Fruit fly (Drosophila melanogaster) whole organism, embryonic: ENCODE results near the gene CG13920.
A peak's percentile ranks its signal among the peaks of the same experiment; 100 is the strongest.

Experiments
- CG10543 ChIP-seq: fragments of 200-800 bp; sonication (Bioruptor generic); optimal IDR thresholded peaks from 3 replicates; lab custom pipeline; 2017; ENCODE audit warnings: missing biosample characterization, mild to moderate bottlenecking, missing genetic modification characterization, moderate library complexity
- CG11504 ChIP-seq: fragments of 200-800 bp; sonication (Bioruptor generic); optimal IDR thresholded peaks from 3 replicates; lab custom pipeline; 2019; ENCODE audit warnings: missing biosample characterization, mild to moderate bottlenecking, missing genetic modification characterization, moderate library complexity
- CG11560 ChIP-seq: fragments of 200-800 bp; sonication (Bioruptor generic); IDR thresholded peaks from 3 replicates; pipeline ENCODE4 v1.3.6; 2022; ENCODE audit warnings: missing biosample characterization, missing genetic modification characterization
- CG12104 ChIP-seq: fragments of 200-800 bp; sonication (Bioruptor generic); optimal IDR thresholded peaks from 3 replicates; lab custom pipeline; 2016; ENCODE audit warnings: missing biosample characterization, missing genetic modification characterization
- CG12769 ChIP-seq: fragments of 200-800 bp; sonication (Bioruptor generic); optimal IDR thresholded peaks from 2 replicates; lab custom pipeline; 2019; ENCODE audit warnings: missing biosample characterization, mild to moderate bottlenecking, missing genetic modification characterization, moderate library complexity
- CG13287 ChIP-seq: fragments of 200-800 bp; sonication (Bioruptor generic); IDR thresholded peaks from 2 replicates; pipeline ENCODE4 v1.3.6; 2022; ENCODE audit warnings: missing biosample characterization, missing genetic modification characterization; ENCODE audit not compliant: partially characterized antibody
- CG1603 ChIP-seq: fragments of 200-800 bp; sonication (Bioruptor generic); optimal IDR thresholded peaks from 2 replicates; lab custom pipeline; 2019; ENCODE audit warnings: missing biosample characterization, mild to moderate bottlenecking, missing genetic modification characterization, moderate library complexity
- CG16815 ChIP-seq: fragments of 200-800 bp; sonication (Bioruptor generic); optimal IDR thresholded peaks from 3 replicates; lab custom pipeline; 2017; ENCODE audit warnings: missing biosample characterization, mild to moderate bottlenecking, missing genetic modification characterization
- CG17361 ChIP-seq: fragments of 200-800 bp; sonication (Bioruptor generic); IDR thresholded peaks from 3 replicates; pipeline ENCODE4 v1.3.6; 2022; ENCODE audit warnings: missing biosample characterization, missing genetic modification characterization
- CG17612 ChIP-seq: fragments of 200-800 bp; sonication (Bioruptor generic); IDR thresholded peaks from 2 replicates; pipeline ENCODE4 v1.3.6; 2022; ENCODE audit warnings: missing biosample characterization, missing genetic modification characterization
- CG17802 ChIP-seq: fragments of 200-800 bp; sonication (Bioruptor generic); optimal IDR thresholded peaks from 2 replicates; lab custom pipeline; 2018; ENCODE audit warnings: missing biosample characterization, mild to moderate bottlenecking, missing genetic modification characterization, moderate library complexity
- CG3407 ChIP-seq: fragments of 200-800 bp; sonication (Bioruptor generic); optimal IDR thresholded peaks from 2 replicates; lab custom pipeline; 2018; ENCODE audit warnings: missing biosample characterization, mild to moderate bottlenecking, missing genetic modification characterization
- CG43689 ChIP-seq: fragments of 200-800 bp; sonication (Bioruptor generic); IDR thresholded peaks from 2 replicates; pipeline ENCODE4 v1.3.6; 2022; ENCODE audit warnings: missing biosample characterization, missing genetic modification characterization
- CG6272 ChIP-seq: fragments of 200-800 bp; sonication (Bioruptor generic); IDR thresholded peaks from 2 replicates; pipeline ENCODE4 v1.3.6; 2022; ENCODE audit warnings: missing biosample characterization, missing genetic modification characterization
- CG6654 ChIP-seq: fragments of 200-800 bp; sonication (Bioruptor generic); optimal IDR thresholded peaks from 2 replicates; lab custom pipeline; 2017; ENCODE audit warnings: missing biosample characterization, mild to moderate bottlenecking, missing genetic modification characterization
- CG6689 ChIP-seq: fragments of 200-800 bp; sonication (Bioruptor generic); IDR thresholded peaks from 2 replicates; pipeline ENCODE4 v1.3.6; 2022; ENCODE audit warnings: missing biosample characterization, missing genetic modification characterization
- CG8359 ChIP-seq: fragments of 200-800 bp; sonication (Bioruptor generic); optimal IDR thresholded peaks from 2 replicates; lab custom pipeline; 2017; ENCODE audit warnings: missing biosample characterization, mild to moderate bottlenecking, missing genetic modification characterization, borderline replicate concordance
- Camta ChIP-seq: fragments of 200-800 bp; sonication (Bioruptor generic); optimal IDR thresholded peaks from 2 replicates; lab custom pipeline; 2016; ENCODE audit warnings: missing biosample characterization, missing genetic modification characterization
- D19B ChIP-seq: fragments of 200-800 bp; sonication (Bioruptor generic); optimal IDR thresholded peaks from 2 replicates; lab custom pipeline; 2017; ENCODE audit warnings: missing biosample characterization, mild to moderate bottlenecking, missing genetic modification characterization
- Dek ChIP-seq: fragments of 200-800 bp; sonication (Bioruptor generic); optimal IDR thresholded peaks from 3 replicates; lab custom pipeline; 2019; ENCODE audit warnings: missing biosample characterization, mild to moderate bottlenecking, missing genetic modification characterization, moderate library complexity
- Dp ChIP-seq: fragments of 200-800 bp; sonication (Bioruptor generic); optimal IDR thresholded peaks from 2 replicates; lab custom pipeline; 2018; ENCODE audit warnings: missing biosample characterization, mild to moderate bottlenecking, missing genetic modification characterization, moderate library complexity
- Lhr ChIP-seq: fragments of 200-800 bp; sonication (Bioruptor generic); optimal IDR thresholded peaks from 3 replicates; lab custom pipeline; 2017; ENCODE audit warnings: mild to moderate bottlenecking, missing biosample characterization, missing genetic modification reagents, missing genetic modification characterization
- Mrtf ChIP-seq: fragments of 200-800 bp; sonication (Bioruptor generic); IDR thresholded peaks from 3 replicates; pipeline ENCODE4 v1.3.6; 2022; ENCODE audit warnings: missing biosample characterization, missing genetic modification characterization
- NFAT ChIP-seq: fragments of 200-800 bp; sonication (Bioruptor generic); IDR thresholded peaks from 2 replicates; pipeline ENCODE4 v1.3.6; 2022; ENCODE audit warnings: missing biosample characterization, missing genetic modification characterization
- Nf-YA ChIP-seq: fragments of 200-800 bp; sonication (Bioruptor generic); IDR thresholded peaks from 2 replicates; pipeline ENCODE4 v1.3.6; 2022; ENCODE audit warnings: missing biosample characterization, missing genetic modification characterization
- Nf-YC ChIP-seq: fragments of 200-800 bp; optimal IDR thresholded peaks from 3 replicates; lab custom pipeline; 2019; ENCODE audit warnings: missing biosample characterization, mild to moderate bottlenecking, missing genetic modification characterization, moderate library complexity
- Pdp1 ChIP-seq, 2 experiments: fragments of 200-800 bp; sonication (Bioruptor generic); optimal IDR thresholded peaks; 3 replicates each; lab custom pipeline; 2016; ENCODE audit warnings: missing biosample characterization in 2 of 2, missing genetic modification characterization in 2 of 2, mild to moderate bottlenecking in 1 of 2, moderate library complexity in 1 of 2
- Side ChIP-seq: fragments of 200-800 bp; sonication (Bioruptor generic); optimal IDR thresholded peaks from 2 replicates; lab custom pipeline; 2016; ENCODE audit warnings: missing biosample characterization, missing genetic modification characterization
- Trl ChIP-seq, 3 experiments: fragments of >200 bp in 2 of 3; fragments of 200-800 bp in 1 of 3; sonication (Bioruptor generic) in 1 of 3; optimal IDR thresholded peaks; 2 replicates in 1 of 3; 3 replicates in 2 of 3; lab custom pipeline; 2016 to 2017; ENCODE audit warnings: missing biosample characterization in 1 of 3, missing genetic modification characterization in 1 of 3
- ash1 ChIP-seq: fragments of 200-800 bp; sonication (Bioruptor generic); optimal IDR thresholded peaks from 2 replicates; lab custom pipeline; 2018; ENCODE audit warnings: missing biosample characterization, mild to moderate bottlenecking, missing genetic modification characterization
- br ChIP-seq: fragments of >200 bp; optimal IDR thresholded peaks from 2 replicates; lab custom pipeline; 2017
- caup ChIP-seq: fragments of 200-800 bp; sonication (Bioruptor generic); optimal IDR thresholded peaks from 3 replicates; lab custom pipeline; 2017; ENCODE audit warnings: missing biosample characterization, mild to moderate bottlenecking, missing genetic modification characterization, moderate library complexity; ENCODE audit not compliant: severe bottlenecking
- dan ChIP-seq: fragments of 200-800 bp; sonication (Bioruptor generic); IDR thresholded peaks from 2 replicates; pipeline ENCODE4 v1.3.6; 2022; ENCODE audit warnings: missing biosample characterization, missing genetic modification characterization
- dysf ChIP-seq: fragments of 200-800 bp; sonication (Bioruptor generic); IDR thresholded peaks from 3 replicates; pipeline ENCODE4 v1.3.6; 2022; ENCODE audit warnings: missing biosample characterization, missing genetic modification characterization
- fd3F ChIP-seq: fragments of 200-800 bp; sonication (Bioruptor generic); optimal IDR thresholded peaks from 2 replicates; lab custom pipeline; 2018; ENCODE audit warnings: missing biosample characterization, mild to moderate bottlenecking, missing genetic modification characterization, moderate library complexity
- fu2 ChIP-seq: fragments of 200-800 bp; sonication (Bioruptor generic); optimal IDR thresholded peaks from 2 replicates; lab custom pipeline; 2016; ENCODE audit warnings: missing biosample characterization, missing genetic modification characterization
- gce ChIP-seq: fragments of 200-800 bp; sonication (Bioruptor generic); IDR thresholded peaks from 3 replicates; pipeline ENCODE4 v1.3.6; 2022; ENCODE audit warnings: missing biosample characterization, missing genetic modification characterization
- knrl ChIP-seq: fragments of 200-800 bp; sonication (Bioruptor generic); IDR thresholded peaks from 3 replicates; pipeline ENCODE4 v1.3.6; 2022; ENCODE audit warnings: missing biosample characterization, missing genetic modification characterization; ENCODE audit not compliant: partially characterized antibody
- pfk ChIP-seq: fragments of 200-800 bp; sonication (Bioruptor generic); optimal IDR thresholded peaks from 2 replicates; lab custom pipeline; 2018; ENCODE audit warnings: missing biosample characterization, mild to moderate bottlenecking, missing genetic modification characterization, moderate library complexity
- ranshi ChIP-seq: fragments of 200-800 bp; sonication (Bioruptor generic); IDR thresholded peaks from 2 replicates; pipeline ENCODE4 v1.3.6; 2022; ENCODE audit warnings: missing biosample characterization, missing genetic modification characterization
- seq ChIP-seq: fragments of 200-800 bp; sonication (Bioruptor generic); IDR thresholded peaks from 2 replicates; pipeline ENCODE4 v1.3.6; 2022; ENCODE audit warnings: missing biosample characterization, missing genetic modification characterization
- sug ChIP-seq: fragments of 200-800 bp; optimal IDR thresholded peaks from 2 replicates; lab custom pipeline; 2019; ENCODE audit warnings: missing biosample characterization, mild to moderate bottlenecking, missing genetic modification characterization, moderate library complexity
- tll ChIP-seq, 2 experiments: fragments of 200-800 bp in 1 of 2; fragments of >200 bp in 1 of 2; sonication (Bioruptor generic) in 1 of 2; optimal IDR thresholded peaks; 2 replicates each; lab custom pipeline; 2017 to 2019; ENCODE audit warnings: missing biosample characterization in 2 of 2, missing genetic modification characterization in 2 of 2, mild to moderate bottlenecking in 1 of 2, moderate library complexity in 1 of 2
- toy ChIP-seq: fragments of 200-800 bp; sonication (Bioruptor generic); IDR thresholded peaks from 2 replicates; pipeline ENCODE4 v1.3.6; 2022; ENCODE audit warnings: missing biosample characterization, missing genetic modification characterization
- trem ChIP-seq: fragments of 200-800 bp; optimal IDR thresholded peaks from 3 replicates; lab custom pipeline; 2019; ENCODE audit warnings: missing biosample characterization, mild to moderate bottlenecking, missing genetic modification characterization, moderate library complexity
- wor ChIP-seq: fragments of 200-800 bp; sonication (Bioruptor generic); IDR thresholded peaks from 2 replicates; pipeline ENCODE4 v1.3.6; 2022; ENCODE audit warnings: missing biosample characterization, missing genetic modification characterization
- zen2 ChIP-seq: fragments of 200-800 bp; sonication (Bioruptor generic); IDR thresholded peaks from 3 replicates; pipeline ENCODE4 v1.3.6; 2022; ENCODE audit warnings: missing biosample characterization, missing genetic modification characterization; ENCODE audit not compliant: partially characterized antibody

CG13920 gene

DNA sequence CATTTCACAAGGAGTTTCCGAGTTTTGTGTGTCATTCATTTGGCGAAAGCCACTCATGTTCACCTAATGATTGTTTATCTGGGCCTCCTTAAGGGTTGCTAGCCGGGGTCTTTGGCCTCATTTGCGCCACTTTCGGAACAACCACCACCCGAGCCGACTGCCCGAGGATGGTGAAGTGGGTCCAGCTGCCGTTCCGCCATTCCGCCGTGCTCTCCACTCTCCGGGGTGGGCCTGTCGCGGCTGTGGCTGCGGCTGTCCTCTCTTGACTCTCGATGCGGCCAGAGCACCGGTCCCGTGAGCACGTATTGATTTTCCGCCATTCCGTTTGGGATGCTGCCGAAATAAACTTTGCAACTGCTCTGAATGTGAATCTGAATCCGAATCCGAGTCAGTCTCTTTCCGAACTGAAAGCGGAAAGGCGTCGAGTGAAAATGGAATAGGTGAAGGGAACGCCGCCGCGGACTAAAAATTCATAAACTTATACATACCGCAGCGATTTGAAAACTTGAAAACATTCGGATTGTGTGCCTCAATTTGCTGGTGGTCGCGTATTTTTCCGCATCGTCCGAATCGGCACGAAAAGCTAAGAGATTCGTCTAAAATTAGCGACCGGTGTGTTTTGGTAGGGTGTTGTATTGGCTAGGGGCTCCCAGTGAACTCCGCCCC, at the start of gene CG13920 (continued):
- no peak for TF ChIP-seq Pdp1 (GFP tag; optimal IDR thresholded peaks at IDR 0.05; lab: Kevin White, UChicago)
- no peak for TF ChIP-seq CG16815 (GFP tag; lab: Kevin White, UChicago)
- TF ChIP-seq Side: no peak
- TF ChIP-seq CG11560 (tag; lab: Robert Waterston, UW): no peak
- peak; percentile 72 for TF ChIP-seq CG10543 (GFP tag; lab: Kevin White, UChicago)
- TF ChIP-seq Nf-YA (GFP tag; lab: Robert Waterston, UW): no peak
- peak; percentile 85 for TF ChIP-seq seq (GFP tag; lab: Robert Waterston, UW)
- TF ChIP-seq dysf: no peak
- no peak for TF ChIP-seq CG12104
- no peak for TF ChIP-seq gce
- TF ChIP-seq CG11504 (tag; lab: Kevin White, UChicago): no peak
- TF ChIP-seq Mrtf: no peak
- no peak for TF ChIP-seq CG17361
- no peak for TF ChIP-seq D19B
- peak; percentile 13; the same call in 1 of the 2 replicates for TF ChIP-seq CG13287
- 0 out of 2 replicates have a peak, but pooled peaks have one; percentile 2 for TF ChIP-seq NFAT (GFP tag; lab: Robert Waterston, UW)
- TF ChIP-seq CG6654 (GFP tag; lab: Kevin White, UChicago): no peak
- no peak for TF ChIP-seq CG1603
- no peak for TF ChIP-seq zen2 (GFP tag; lab: Robert Waterston, UW)
- no peak for TF ChIP-seq fu2 (GFP tag; lab: Kevin White, UChicago)
- TF ChIP-seq CG17612 (GFP tag; lab: Robert Waterston, UW): no peak
- no peak for TF ChIP-seq toy (GFP tag; lab: Robert Waterston, UW)
- TF ChIP-seq tll (GFP tag; optimal IDR thresholded peaks at IDR 0.05; lab: Kevin White, UChicago): no peak
- TF ChIP-seq wor (GFP tag; lab: Robert Waterston, UW): no peak
- TF ChIP-seq CG17802: no peak
- no peak for TF ChIP-seq CG3407
- TF ChIP-seq dan (GFP tag; lab: Robert Waterston, UW): no peak
- no peak for TF ChIP-seq knrl (GFP tag; lab: Robert Waterston, UW)
- TF ChIP-seq CG6272 (GFP tag; lab: Robert Waterston, UW): no peak
- peak; percentile 25 for TF ChIP-seq CG12769 (tag; lab: Kevin White, UChicago)
- TF ChIP-seq Dek (tag; lab: Kevin White, UChicago): no peak
- TF ChIP-seq caup (GFP tag; lab: Kevin White, UChicago): no peak
- no peak for TF ChIP-seq Lhr
- no peak for TF ChIP-seq ranshi (GFP tag; lab: Robert Waterston, UW)
- no peak for TF ChIP-seq Dp
- no peak for TF ChIP-seq ash1 (GFP tag; lab: Kevin White, UChicago)
- TF ChIP-seq fd3F: no peak
- no peak for TF ChIP-seq br (lab: Kevin White, UChicago)
- TF ChIP-seq Nf-YC (tag; lab: Kevin White, UChicago): peak; percentile 3
- TF ChIP-seq CG8359 (GFP tag; lab: Kevin White, UChicago): no peak
- no peak for TF ChIP-seq Camta
- no peak for TF ChIP-seq trem (tag; lab: Kevin White, UChicago)
- TF ChIP-seq pfk (GFP tag; lab: Kevin White, UChicago): peak; percentile 30
- peak; percentile 59 to 62 for TF ChIP-seq Trl (optimal IDR thresholded peaks at IDR 0.05; lab: Kevin White, UChicago)
- TF ChIP-seq Trl (GFP tag; optimal IDR thresholded peaks at IDR 0.05; lab: Kevin White, UChicago): no peak
- no peak for TF ChIP-seq CG6689 (GFP tag; lab: Robert Waterston, UW)
- no peak for TF ChIP-seq CG43689
- peak; percentile 59 for TF ChIP-seq sug (tag; lab: Kevin White, UChicago)
